Worm (Caenorhabditis elegans) whole organism, L1 larva: ENCODE results near the gene ceh-88.

ENCODE experiments used
- efl-1 ChIP-seq, 4 experiments: fragments of 150-350 bp; optimal IDR thresholded peaks in 3 of 4; peaks in 1 of 4; 1 replicate in 1 of 4; 2 replicates in 3 of 4; lab custom pipeline; 2014; ENCODE audit warnings: missing biosample characterization in 2 of 4, missing genetic modification characterization in 2 of 4, missing genetic modification reagents in 2 of 4
- hlh-4 ChIP-seq: sonication (generic microtip); optimal IDR thresholded peaks from 2 replicates; lab custom pipeline; 2016; ENCODE audit warnings: mild to moderate bottlenecking, missing genetic modification characterization, missing compliant biosample characterization
- hpl-2 ChIP-seq: fragments of 150-350 bp; optimal IDR thresholded peaks from 2 replicates; lab custom pipeline; 2014; ENCODE audit warnings: missing biosample characterization, missing genetic modification reagents, missing genetic modification characterization
- nhr-77 ChIP-seq: fragments of 150-350 bp; optimal IDR thresholded peaks from 2 replicates; lab custom pipeline; 2014; ENCODE audit warnings: missing biosample characterization, missing genetic modification characterization
- snpc-4 ChIP-seq: fragments of 150-350 bp; optimal IDR thresholded peaks from 2 replicates; lab custom pipeline; 2014; ENCODE audit warnings: missing biosample characterization, missing genetic modification characterization
- sox-4 ChIP-seq: sonication (generic microtip); optimal IDR thresholded peaks from 2 replicates; lab custom pipeline; 2016; ENCODE audit warnings: missing genetic modification characterization, missing compliant biosample characterization
- sptf-1 ChIP-seq: fragments of 150-350 bp; optimal IDR thresholded peaks from 2 replicates; lab custom pipeline; 2014; ENCODE audit warnings: missing biosample characterization, missing genetic modification characterization

The ceh-88 gene

ce11 chrIV:17382029-17382428 lies 53.0 kb downstream of the ceh-88 start, which contains the start of gene C30H6.8:
Gene C30H6.8, plus strand, starts transcription at chrIV:17382329.
- TF ChIP-seq nhr-77 (tag; lab: Kevin White, UChicago) (no peak), efl-1 (optimal IDR thresholded peaks at IDR 0.05; lab: Kevin White, UChicago) (no peak), efl-1 (GFP tag; optimal IDR thresholded peaks at IDR 0.05 in 1 of 2; lab: Kevin White, UChicago) (no peak), snpc-4 (tag; lab: Kevin White, UChicago) (no peak), sox-4 (tag; lab: Kevin White, UChicago) (no peak), sptf-1 (no peak), hpl-2 (GFP tag; lab: Kevin White, UChicago) (no peak), hlh-4 (tag; lab: Kevin White, UChicago) (no peak)
- TF ChIP-seq, all 84 proteins: peak for 0
